Worm (Caenorhabditis elegans) whole organism, young adult: ENCODE results near the gene F14F8.14.

Experiments
- F37B4.10 ChIP-seq: fragments of 200-800 bp; sonication (Bioruptor generic); IDR thresholded peaks from 2 replicates; pipeline ENCODE4 v1.3.6; 2022; ENCODE audit warnings: missing genetic modification characterization, missing compliant biosample characterization
- akir-1 ChIP-seq: fragments of 200-800 bp; sonication (Bioruptor generic); optimal IDR thresholded peaks from 2 replicates; lab custom pipeline; 2018; ENCODE audit warnings: mild to moderate bottlenecking, missing genetic modification characterization, moderate library complexity, missing compliant biosample characterization
- ama-1 ChIP-seq, 3 experiments: fragments of 150-350 bp in 1 of 3; sonication (generic microtip) in 2 of 3; optimal IDR thresholded peaks; 2 replicates each; lab custom pipeline; 2014 to 2018; ENCODE audit warnings: missing biosample characterization in 2 of 3, missing genetic modification characterization in 2 of 3, missing genetic modification reagents in 2 of 3
- chd-7 ChIP-seq: sonication (generic microtip); optimal IDR thresholded peaks from 2 replicates; lab custom pipeline; 2016; ENCODE audit warnings: mild to moderate bottlenecking, missing genetic modification characterization, moderate library complexity, missing compliant biosample characterization
- die-1 ChIP-seq: sonication (generic microtip); optimal IDR thresholded peaks from 2 replicates; lab custom pipeline; 2016; ENCODE audit warnings: missing genotype, mild to moderate bottlenecking, missing genetic modification characterization, missing compliant biosample characterization
- efl-1 ChIP-seq: fragments of 150-350 bp; optimal IDR thresholded peaks from 2 replicates; lab custom pipeline; 2014; ENCODE audit warnings: missing biosample characterization, missing genetic modification reagents, missing genetic modification characterization
- mel-28 ChIP-seq: sonication (generic microtip); optimal IDR thresholded peaks from 2 replicates; lab custom pipeline; 2016; ENCODE audit warnings: borderline replicate concordance, mild to moderate bottlenecking, missing genetic modification characterization, missing compliant biosample characterization
- mes-4 ChIP-seq: sonication (generic microtip); optimal IDR thresholded peaks from 2 replicates; lab custom pipeline; 2016; ENCODE audit warnings: missing genotype, missing genetic modification characterization, missing compliant biosample characterization
- nhr-90 ChIP-seq: sonication (generic microtip); optimal IDR thresholded peaks from 2 replicates; lab custom pipeline; 2016; ENCODE audit warnings: missing genotype, mild to moderate bottlenecking, missing genetic modification characterization, missing compliant biosample characterization
- somi-1 ChIP-seq: fragments of 200-800 bp; sonication (Bioruptor generic); optimal IDR thresholded peaks from 2 replicates; lab custom pipeline; 2018; ENCODE audit warnings: mild to moderate bottlenecking, missing genetic modification characterization, missing compliant biosample characterization
- ztf-26 ChIP-seq: sonication (generic microtip); optimal IDR thresholded peaks from 2 replicates; lab custom pipeline; 2017; ENCODE audit warnings: missing genetic modification characterization, missing compliant biosample characterization

ce11 chrV:16692988-16693387, 26.4 kb upstream of the F14F8.14 start:
- TF ChIP-seq ztf-26: no peak
- TF ChIP-seq mes-4 (tag; lab: Kevin White, UChicago): no peak
- TF ChIP-seq efl-1 (GFP tag; lab: Kevin White, UChicago): no peak
- no peak for TF ChIP-seq chd-7 (tag; lab: Kevin White, UChicago)
- no peak for TF ChIP-seq akir-1 (GFP tag; lab: Kevin White, UChicago)
- TF ChIP-seq F37B4.10 (GFP tag; lab: Robert Waterston, UW): no peak
- no peak for TF ChIP-seq somi-1
- no peak for TF ChIP-seq nhr-90 (tag; lab: Kevin White, UChicago)
- TF ChIP-seq die-1 (tag; lab: Kevin White, UChicago): no peak
- TF ChIP-seq mel-28 (tag; lab: Kevin White, UChicago): no peak
- no peak for TF ChIP-seq ama-1 (optimal IDR thresholded peaks at IDR 0.05; lab: Kevin White, UChicago)
- TF ChIP-seq ama-1 (GFP tag; optimal IDR thresholded peaks at IDR 0.05; lab: Kevin White, UChicago): no peak
